Fruit fly (Drosophila melanogaster) whole organism, larva: ENCODE data around the gene Cyt-c-d.

ENCODE experiments used
- noc ChIP-seq: fragments of 200-800 bp; sonication (Bioruptor generic); optimal IDR thresholded peaks from 3 replicates; lab custom pipeline; 2019; ENCODE audit warnings: missing biosample characterization, mild to moderate bottlenecking, missing genetic modification characterization, moderate library complexity

Gene Cyt-c-d

dm6 chr2L:16729556-16729955, 13.9 kb downstream of the Cyt-c-d start, which contains the start of gene Tsen2:
Gene Tsen2, plus strand, starts transcription at chr2L:16729777.
- TF ChIP-seq noc (tag; lab: Kevin White, UChicago): no peak

- no peak for TF ChIP-seq noc (tag; lab: Kevin White, UChicago)
Measured at dm6 chr2L:16730939-16731338, 15.2 kb downstream of the Cyt-c-d start, which contains the start of gene CG17996. Gene CG17996, minus strand, starts transcription at chr2L:16731039.

dm6 chr2L:16731799-16732198, 16.1 kb downstream of the Cyt-c-d start, which contains the start of gene Prosbeta4:
Gene Prosbeta4, minus strand, starts transcription at chr2L:16732133.
- no peak for TF ChIP-seq noc (tag; lab: Kevin White, UChicago)

- TF ChIP-seq noc (tag; lab: Kevin White, UChicago): no peak
Measured at dm6 chr2L:16732338-16732892, 16.7 kb downstream of the Cyt-c-d start, which contains the start of gene Nubp1. Gene Nubp1, plus strand, starts transcription at chr2L:16732550.

- no peak for TF ChIP-seq noc (tag; lab: Kevin White, UChicago)
Measured at dm6 chr2L:16738206-16738900, 22.7 kb downstream of the Cyt-c-d start, which contains the start of the genes glu and ChLD3. Gene glu, minus strand, starts transcription at chr2L:16738388. Gene ChLD3, plus strand, starts transcription at chr2L:16738850.

- TF ChIP-seq noc (tag; lab: Kevin White, UChicago): no peak
Measured at dm6 chr2L:16743055-16743805, 27.5 kb downstream of the Cyt-c-d start, which contains the start of the genes LSm7 and BuGZ. Gene LSm7, minus strand, starts transcription at chr2L:16743100. Gene BuGZ, plus strand, starts transcription at chr2L:16743405.

- TF ChIP-seq noc (tag; lab: Kevin White, UChicago): no peak
Measured at dm6 chr2L:16747145-16747544, 31.5 kb downstream of the Cyt-c-d start.

dm6 chr2L:16752340-16752739, 36.6 kb downstream of the Cyt-c-d start:
- TF ChIP-seq noc (tag; lab: Kevin White, UChicago): no peak

dm6 chr2L:16754074-16754473, 38.4 kb downstream of the Cyt-c-d start, which contains the start of gene yellow-b:
Gene yellow-b, plus strand, starts transcription at chr2L:16754336.
- no peak for TF ChIP-seq noc (tag; lab: Kevin White, UChicago)

dm6 chr2L:16760504-16761417, 45.1 kb downstream of the Cyt-c-d start, which contains the start of gene ppk17:
Gene ppk17, minus strand, starts transcription at chr2L:16760554.
- TF ChIP-seq noc (tag; lab: Kevin White, UChicago): no peak

dm6 chr2L:16761891-16762290, 46.2 kb downstream of the Cyt-c-d start:
- TF ChIP-seq noc (tag; lab: Kevin White, UChicago): no peak

dm6 chr2L:16764480-16764879, 48.8 kb downstream of the Cyt-c-d start:
- no peak for TF ChIP-seq noc (tag; lab: Kevin White, UChicago)

dm6 chr2L:16766070-16766752, 50.5 kb downstream of the Cyt-c-d start, which contains the start of gene Mhc:
Gene Mhc, plus strand, starts transcription at chr2L:16766566.
- no peak for TF ChIP-seq noc (tag; lab: Kevin White, UChicago)
